Fruit fly (Drosophila melanogaster) whole organism, embryonic: Measurements from ENCODE around the gene Acat2.
A peak's percentile ranks its signal among the peaks of the same experiment; 100 is the strongest.

Source experiments
- ATbp ChIP-seq: fragments of 200-800 bp; sonication (Bioruptor generic); optimal IDR thresholded peaks from 2 replicates; lab custom pipeline; 2017; ENCODE audit warnings: missing biosample characterization, mild to moderate bottlenecking, missing genetic modification characterization, missing genetic modification reagents
- Bdp1 ChIP-seq: fragments of 200-800 bp; sonication (Bioruptor generic); optimal IDR thresholded peaks from 3 replicates; lab custom pipeline; 2016; ENCODE audit warnings: missing biosample characterization, missing genetic modification characterization
- CG10267 ChIP-seq: fragments of 200-800 bp; sonication (Bioruptor generic); optimal IDR thresholded peaks from 2 replicates; lab custom pipeline; 2018; ENCODE audit warnings: missing biosample characterization, mild to moderate bottlenecking, missing genetic modification characterization, moderate library complexity
- CG11560 ChIP-seq: fragments of 200-800 bp; sonication (Bioruptor generic); IDR thresholded peaks from 3 replicates; pipeline ENCODE4 v1.3.6; 2022; ENCODE audit warnings: missing biosample characterization, missing genetic modification characterization
- CG12299 ChIP-seq: fragments of 200-800 bp; sonication (Bioruptor generic); optimal IDR thresholded peaks from 2 replicates; lab custom pipeline; 2018; ENCODE audit warnings: missing biosample characterization, mild to moderate bottlenecking, missing genetic modification characterization
- CG12391 ChIP-seq: fragments of 200-800 bp; sonication (Bioruptor generic); optimal IDR thresholded peaks from 3 replicates; lab custom pipeline; 2018; ENCODE audit warnings: missing biosample characterization, mild to moderate bottlenecking, missing genetic modification characterization, moderate library complexity
- CG14050 ChIP-seq: fragments of 200-800 bp; sonication (Bioruptor generic); IDR thresholded peaks from 3 replicates; pipeline ENCODE4 v1.3.6; 2022; ENCODE audit warnings: missing biosample characterization, missing genetic modification characterization
- CG15601 ChIP-seq: fragments of 200-800 bp; sonication (Bioruptor generic); optimal IDR thresholded peaks from 3 replicates; lab custom pipeline; 2019; ENCODE audit warnings: missing biosample characterization, mild to moderate bottlenecking, missing genetic modification characterization, moderate library complexity
- CG16779 ChIP-seq: fragments of 200-800 bp; sonication (Bioruptor generic); IDR thresholded peaks from 2 replicates; pipeline ENCODE4 v1.3.6; 2022; ENCODE audit warnings: missing biosample characterization, missing genetic modification characterization
- CG17186 ChIP-seq: fragments of 200-800 bp; sonication (Bioruptor generic); optimal IDR thresholded peaks from 3 replicates; lab custom pipeline; 2017; ENCODE audit warnings: missing biosample characterization, missing genetic modification reagents, missing genetic modification characterization
- CG1832 ChIP-seq: fragments of 200-800 bp; sonication (Bioruptor generic); optimal IDR thresholded peaks from 2 replicates; lab custom pipeline; 2017; ENCODE audit warnings: missing biosample characterization, mild to moderate bottlenecking, missing genetic modification characterization, inconsistent platforms
- CG3281 ChIP-seq: fragments of 200-800 bp; sonication (Bioruptor generic); optimal IDR thresholded peaks from 3 replicates; lab custom pipeline; 2017; ENCODE audit warnings: missing biosample characterization, mild to moderate bottlenecking, missing genetic modification characterization
- CG4360 ChIP-seq: fragments of 200-800 bp; sonication (Bioruptor generic); IDR thresholded peaks from 2 replicates; pipeline ENCODE4 v1.3.6; 2022; ENCODE audit warnings: missing biosample characterization, missing genetic modification characterization
- CG5180 ChIP-seq: fragments of 200-800 bp; sonication (Bioruptor generic); optimal IDR thresholded peaks from 3 replicates; lab custom pipeline; 2017; ENCODE audit warnings: missing biosample characterization, missing genetic modification characterization, mild to moderate bottlenecking, moderate library complexity, missing genetic modification reagents
- CG6689 ChIP-seq: fragments of 200-800 bp; sonication (Bioruptor generic); IDR thresholded peaks from 2 replicates; pipeline ENCODE4 v1.3.6; 2022; ENCODE audit warnings: missing biosample characterization, missing genetic modification characterization
- CG7839 ChIP-seq: fragments of 200-800 bp; sonication (Bioruptor generic); optimal IDR thresholded peaks from 3 replicates; lab custom pipeline; 2018; ENCODE audit warnings: missing biosample characterization, mild to moderate bottlenecking, missing genetic modification characterization, moderate library complexity
- CG9609 ChIP-seq: fragments of 200-800 bp; sonication (Bioruptor generic); optimal IDR thresholded peaks from 3 replicates; lab custom pipeline; 2016; ENCODE audit warnings: missing biosample characterization, missing genetic modification characterization
- CG9817 ChIP-seq: fragments of 200-800 bp; sonication (Bioruptor generic); optimal IDR thresholded peaks from 2 replicates; lab custom pipeline; 2018; ENCODE audit warnings: missing biosample characterization, mild to moderate bottlenecking, missing genetic modification characterization, moderate library complexity
- CG9932 ChIP-seq: fragments of 200-800 bp; sonication (Bioruptor generic); IDR thresholded peaks from 2 replicates; pipeline ENCODE4 v1.3.6; 2022; ENCODE audit warnings: missing biosample characterization, missing genetic modification characterization
- CHES-1-like ChIP-seq: fragments of 200-800 bp; sonication (Bioruptor generic); optimal IDR thresholded peaks from 2 replicates; lab custom pipeline; 2016; ENCODE audit warnings: missing biosample characterization, missing genetic modification characterization
- Camta ChIP-seq: fragments of 200-800 bp; sonication (Bioruptor generic); optimal IDR thresholded peaks from 2 replicates; lab custom pipeline; 2016; ENCODE audit warnings: missing biosample characterization, missing genetic modification characterization
- D ChIP-seq, 2 experiments: fragments of 200-800 bp in 1 of 2; fragments of >200 bp in 1 of 2; sonication (Bioruptor generic) in 1 of 2; optimal IDR thresholded peaks; 2 replicates in 1 of 2; 3 replicates in 1 of 2; lab custom pipeline; 2017; ENCODE audit warnings: mild to moderate bottlenecking in 1 of 2, missing biosample characterization in 1 of 2, missing genetic modification characterization in 1 of 2, missing genetic modification reagents in 1 of 2
- Dll ChIP-seq: fragments of 200-800 bp; sonication (Bioruptor generic); IDR thresholded peaks from 4 replicates; pipeline ENCODE4 v1.3.6; 2022; ENCODE audit warnings: missing biosample characterization, missing genetic modification characterization; ENCODE audit not compliant: partially characterized antibody
- Eip74EF ChIP-seq, 2 experiments: fragments of 200-800 bp in 1 of 2; fragments of >200 bp in 1 of 2; sonication (Bioruptor generic) in 1 of 2; optimal IDR thresholded peaks; 2 replicates each; lab custom pipeline; 2017 to 2019; ENCODE audit warnings: missing biosample characterization in 2 of 2, missing genetic modification characterization in 2 of 2, mild to moderate bottlenecking in 1 of 2, moderate library complexity in 1 of 2
- Gug ChIP-seq: fragments of 200-800 bp; sonication (Bioruptor generic); IDR thresholded peaks from 4 replicates; pipeline ENCODE4 v1.3.6; 2022; ENCODE audit warnings: missing biosample characterization, missing genetic modification characterization
- H2.0 ChIP-seq: fragments of 200-800 bp; sonication (Bioruptor generic); IDR thresholded peaks from 2 replicates; pipeline ENCODE4 v1.3.6; 2022; ENCODE audit warnings: missing biosample characterization, missing genetic modification characterization
- HmgZ ChIP-seq: fragments of 200-800 bp; sonication (Bioruptor generic); optimal IDR thresholded peaks from 2 replicates; lab custom pipeline; 2018; ENCODE audit warnings: missing biosample characterization, mild to moderate bottlenecking, missing genetic modification characterization
- Hr3 ChIP-seq: fragments of 200-800 bp; sonication (Bioruptor generic); optimal IDR thresholded peaks from 3 replicates; lab custom pipeline; 2016; ENCODE audit warnings: missing biosample characterization, missing genetic modification characterization
- Hsf ChIP-seq: fragments of 200-800 bp; sonication (Bioruptor generic); optimal IDR thresholded peaks from 3 replicates; lab custom pipeline; 2016; ENCODE audit warnings: missing biosample characterization, missing genetic modification characterization
- Nf-YC ChIP-seq: fragments of 200-800 bp; optimal IDR thresholded peaks from 3 replicates; lab custom pipeline; 2019; ENCODE audit warnings: missing biosample characterization, mild to moderate bottlenecking, missing genetic modification characterization, moderate library complexity
- Pdp1 ChIP-seq, 2 experiments: fragments of 200-800 bp; sonication (Bioruptor generic); optimal IDR thresholded peaks; 3 replicates each; lab custom pipeline; 2016; ENCODE audit warnings: missing biosample characterization in 2 of 2, missing genetic modification characterization in 2 of 2, mild to moderate bottlenecking in 1 of 2, moderate library complexity in 1 of 2
- Six4 ChIP-seq: fragments of 200-800 bp; sonication (Bioruptor generic); optimal IDR thresholded peaks from 2 replicates; lab custom pipeline; 2016; ENCODE audit warnings: missing biosample characterization, missing genetic modification characterization
- ara ChIP-seq: fragments of 200-800 bp; sonication (Bioruptor generic); IDR thresholded peaks from 2 replicates; pipeline ENCODE4 v1.3.6; 2022; ENCODE audit warnings: missing biosample characterization, missing genetic modification characterization
- bsh ChIP-seq, 2 experiments: fragments of 200-800 bp; sonication (Bioruptor generic); optimal IDR thresholded peaks; 2 replicates each; lab custom pipeline; 2017 to 2018; ENCODE audit warnings: mild to moderate bottlenecking in 2 of 2, missing biosample characterization in 2 of 2, missing genetic modification characterization in 2 of 2, moderate library complexity in 1 of 2
- chinmo ChIP-seq: fragments of 200-800 bp; sonication (Bioruptor generic); IDR thresholded peaks from 4 replicates; pipeline ENCODE4 v1.3.6; 2022; ENCODE audit warnings: missing biosample characterization, missing genetic modification characterization; ENCODE audit not compliant: partially characterized antibody
- crp ChIP-seq, 2 experiments: fragments of 200-800 bp; sonication (Bioruptor generic); optimal IDR thresholded peaks; 2 replicates in 1 of 2; 3 replicates in 1 of 2; lab custom pipeline; 2017; ENCODE audit warnings: missing biosample characterization in 2 of 2, missing genetic modification characterization in 2 of 2, mild to moderate bottlenecking in 1 of 2, moderate library complexity in 1 of 2
- dpn ChIP-seq, 2 experiments: fragments of 200-800 bp; sonication (Bioruptor generic); optimal IDR thresholded peaks; 3 replicates each; lab custom pipeline; 2016; ENCODE audit warnings: missing biosample characterization in 2 of 2, missing genetic modification characterization in 2 of 2
- gcm ChIP-seq: fragments of 200-800 bp; sonication (Bioruptor generic); optimal IDR thresholded peaks from 2 replicates; lab custom pipeline; 2019; ENCODE audit warnings: missing biosample characterization, mild to moderate bottlenecking, missing genetic modification characterization, moderate library complexity
- jing ChIP-seq: fragments of 200-800 bp; sonication (Bioruptor generic); optimal IDR thresholded peaks from 2 replicates; lab custom pipeline; 2018; ENCODE audit warnings: missing biosample characterization, mild to moderate bottlenecking, missing genetic modification characterization
- luna ChIP-seq: fragments of 200-800 bp; sonication (Bioruptor generic); optimal IDR thresholded peaks from 2 replicates; lab custom pipeline; 2016; ENCODE audit warnings: missing biosample characterization, missing genetic modification characterization
- pan ChIP-seq, 4 experiments: fragments of >200 bp in 3 of 4; fragments of 200-800 bp in 1 of 4; sonication (Bioruptor generic) in 1 of 4; optimal IDR thresholded peaks in 3 of 4; IDR thresholded peaks in 1 of 4; 2 replicates each; pipeline versions ENCODE4 v1.3.6 to Lab custom; 2017 to 2022; ENCODE audit warnings: missing biosample characterization in 2 of 4, missing genetic modification characterization in 2 of 4, mixed read lengths in 1 of 4
- seq ChIP-seq: fragments of 200-800 bp; sonication (Bioruptor generic); IDR thresholded peaks from 2 replicates; pipeline ENCODE4 v1.3.6; 2022; ENCODE audit warnings: missing biosample characterization, missing genetic modification characterization
- so ChIP-seq: fragments of 200-800 bp; sonication (Bioruptor generic); IDR thresholded peaks from 3 replicates; pipeline ENCODE4 v1.3.6; 2022; ENCODE audit warnings: missing biosample characterization, missing genetic modification characterization
- sob ChIP-seq: fragments of 200-800 bp; sonication (Bioruptor generic); IDR thresholded peaks from 2 replicates; pipeline ENCODE4 v1.3.6; 2022; ENCODE audit warnings: missing biosample characterization, missing genetic modification characterization
- sug ChIP-seq: fragments of 200-800 bp; optimal IDR thresholded peaks from 2 replicates; lab custom pipeline; 2019; ENCODE audit warnings: missing biosample characterization, mild to moderate bottlenecking, missing genetic modification characterization, moderate library complexity
- tap ChIP-seq: fragments of 200-800 bp; optimal IDR thresholded peaks from 3 replicates; lab custom pipeline; 2019; ENCODE audit warnings: missing biosample characterization, mild to moderate bottlenecking, missing genetic modification characterization, moderate library complexity
- trem ChIP-seq: fragments of 200-800 bp; optimal IDR thresholded peaks from 3 replicates; lab custom pipeline; 2019; ENCODE audit warnings: missing biosample characterization, mild to moderate bottlenecking, missing genetic modification characterization, moderate library complexity
- trh ChIP-seq: fragments of 200-800 bp; sonication (Bioruptor generic); optimal IDR thresholded peaks from 2 replicates; lab custom pipeline; 2016; ENCODE audit warnings: missing biosample characterization, missing genetic modification characterization
- vnd ChIP-seq: fragments of 200-800 bp; sonication (Bioruptor generic); IDR thresholded peaks from 3 replicates; pipeline ENCODE4 v1.3.6; 2022; ENCODE audit warnings: missing biosample characterization, missing genetic modification characterization; ENCODE audit not compliant: partially characterized antibody

Gene Acat2

DNA sequence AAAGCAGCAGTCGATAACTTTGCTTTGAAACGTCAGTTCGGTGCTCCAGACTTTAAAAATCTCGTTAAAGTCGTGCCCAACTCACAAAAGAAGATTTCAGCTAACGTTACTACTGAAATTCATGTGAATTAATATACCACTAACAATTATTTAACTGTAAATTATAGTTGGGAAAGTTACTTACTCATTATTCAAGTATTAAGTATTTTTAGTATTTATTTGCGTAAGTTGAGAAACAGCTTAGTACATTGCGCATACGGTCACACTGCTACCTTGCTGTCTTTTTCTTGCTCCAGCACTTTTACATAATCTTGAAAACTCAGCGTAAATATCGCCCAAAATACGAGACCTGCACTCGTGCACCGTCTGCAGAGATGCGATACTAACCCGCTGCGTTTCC lies 27.0 kb downstream of the Acat2 start, which contains the start of gene ND-ACP (continued):
- TF ChIP-seq CG14050 (GFP tag; lab: Robert Waterston, UW): no peak
- no peak for TF ChIP-seq bsh (GFP tag; optimal IDR thresholded peaks at IDR 0.05; lab: Kevin White, UChicago)
- no peak for TF ChIP-seq CG4360 (GFP tag; lab: Robert Waterston, UW)
- TF ChIP-seq Bdp1 (GFP tag; lab: Kevin White, UChicago): no peak
- TF ChIP-seq CG17186: peak; percentile 53
- peak; percentile 43 for TF ChIP-seq CG10267
- no peak for TF ChIP-seq sob (GFP tag; lab: Robert Waterston, UW)
- no peak for TF ChIP-seq Six4 (GFP tag; lab: Kevin White, UChicago)
- TF ChIP-seq Pdp1 (GFP tag; optimal IDR thresholded peaks at IDR 0.05; lab: Kevin White, UChicago): peak in 1 of 2 experiments; percentile 98
- TF ChIP-seq CG15601: no peak
- no peak for TF ChIP-seq so
- no peak for TF ChIP-seq Camta (GFP tag; lab: Kevin White, UChicago)
- TF ChIP-seq CG5180: no peak
- no peak for TF ChIP-seq sug (tag; lab: Kevin White, UChicago)
- no peak for TF ChIP-seq H2.0 (GFP tag; lab: Robert Waterston, UW)
- TF ChIP-seq Gug: no peak
- TF ChIP-seq jing (GFP tag; lab: Kevin White, UChicago): no peak
- TF ChIP-seq gcm (GFP tag; lab: Kevin White, UChicago): no peak
- TF ChIP-seq CG6689 (GFP tag; lab: Robert Waterston, UW): no peak
- TF ChIP-seq seq (GFP tag; lab: Robert Waterston, UW): no peak
- no peak for TF ChIP-seq D (optimal IDR thresholded peaks at IDR 0.05; lab: Kevin White, UChicago)
- TF ChIP-seq D (GFP tag; optimal IDR thresholded peaks at IDR 0.05; lab: Kevin White, UChicago): no peak
- no peak for TF ChIP-seq tap
- TF ChIP-seq chinmo (GFP tag; lab: Robert Waterston, UW): no peak
- no peak for TF ChIP-seq CG7839 (tag; lab: Kevin White, UChicago)
- peak; percentile 72 for TF ChIP-seq trem (tag; lab: Kevin White, UChicago)
- no peak for TF ChIP-seq Eip74EF (GFP tag; optimal IDR thresholded peaks at IDR 0.05; lab: Kevin White, UChicago)
- no peak for TF ChIP-seq ATbp (GFP tag; lab: Kevin White, UChicago)
- no peak for TF ChIP-seq dpn (GFP tag; optimal IDR thresholded peaks at IDR 0.05; lab: Kevin White, UChicago)
- TF ChIP-seq CG9817 (tag; lab: Kevin White, UChicago): no peak
- no peak for TF ChIP-seq CG9932
- no peak for TF ChIP-seq crp (GFP tag; optimal IDR thresholded peaks at IDR 0.05; lab: Kevin White, UChicago)
- TF ChIP-seq CG9609: no peak
- 0 out of 4 replicates have a peak, but pooled peaks have one; percentile 41 for TF ChIP-seq Dll (GFP tag; lab: Robert Waterston, UW)
- TF ChIP-seq HmgZ (tag; lab: Kevin White, UChicago): peak; percentile 19
- TF ChIP-seq trh (GFP tag; lab: Kevin White, UChicago): no peak
- TF ChIP-seq CG3281 (GFP tag; lab: Kevin White, UChicago): no peak
- no peak for TF ChIP-seq CHES-1-like (GFP tag; lab: Kevin White, UChicago)
- TF ChIP-seq pan (optimal IDR thresholded peaks at IDR 0.05; lab: Kevin White, UChicago): no peak
- no peak for TF ChIP-seq pan (GFP tag; optimal IDR thresholded peaks at IDR 0.05 in 1 of 2, IDR thresholded peaks at IDR 0.05 in 1 of 2)
- TF ChIP-seq CG11560 (tag; lab: Robert Waterston, UW): peak; percentile 97
- no peak for TF ChIP-seq CG1832 (GFP tag; lab: Kevin White, UChicago)
- TF ChIP-seq luna (GFP tag; lab: Kevin White, UChicago): no peak
- TF ChIP-seq Hsf (GFP tag; lab: Kevin White, UChicago): no peak
- peak; percentile 2 for TF ChIP-seq CG12391
- no peak for TF ChIP-seq CG16779 (GFP tag; lab: Robert Waterston, UW)
- TF ChIP-seq CG12299 (tag; lab: Kevin White, UChicago): no peak
- TF ChIP-seq Hr3 (GFP tag; lab: Kevin White, UChicago): no peak
- no peak for TF ChIP-seq ara (GFP tag; lab: Robert Waterston, UW)
- 0 out of 3 replicates have a peak, but pooled peaks have one; percentile 24 for TF ChIP-seq vnd (GFP tag; lab: Robert Waterston, UW)
- peak; percentile 24 for TF ChIP-seq Nf-YC
